Worm (Caenorhabditis elegans) whole organism, L2 larva: Measurements from ENCODE around the gene flp-6.

Experiments used
- Y55F3AM.14 ChIP-seq: fragments of 200-800 bp; sonication (Bioruptor generic); optimal IDR thresholded peaks from 2 replicates; lab custom pipeline; 2018; ENCODE audit warnings: mild to moderate bottlenecking, missing genetic modification characterization, missing compliant biosample characterization
- ZK546.5 ChIP-seq: sonication (generic microtip); optimal IDR thresholded peaks from 2 replicates; lab custom pipeline; 2017; ENCODE audit warnings: missing biosample characterization, missing genetic modification characterization
- ceh-82 ChIP-seq: fragments of 150-350 bp; optimal IDR thresholded peaks from 2 replicates; lab custom pipeline; 2014; ENCODE audit warnings: missing biosample characterization, missing genetic modification characterization
- egl-27 ChIP-seq: sonication (generic microtip); optimal IDR thresholded peaks from 3 replicates; lab custom pipeline; 2017; ENCODE audit warnings: missing biosample characterization, missing genetic modification reagents, missing genetic modification characterization
- lsy-2 ChIP-seq, 2 experiments: fragments of 150-350 bp in 1 of 2; sonication (generic microtip) in 1 of 2; optimal IDR thresholded peaks; 2 replicates each; lab custom pipeline; 2014 to 2017; ENCODE audit warnings: missing biosample characterization in 2 of 2, missing genetic modification characterization in 2 of 2
- mab-5 ChIP-seq: fragments of 150-350 bp; optimal IDR thresholded peaks from 2 replicates; lab custom pipeline; 2014; ENCODE audit warnings: missing biosample characterization, missing genetic modification characterization
- nhr-237 ChIP-seq: fragments of 150-350 bp; optimal IDR thresholded peaks from 2 replicates; lab custom pipeline; 2014; ENCODE audit warnings: missing biosample characterization, missing genetic modification characterization

- no peak for TF ChIP-seq ceh-82 (tag; lab: Kevin White, UChicago)
- TF ChIP-seq egl-27 (tag; lab: Kevin White, UChicago) = no peak
- no peak for TF ChIP-seq lsy-2 (tag; optimal IDR thresholded peaks at IDR 0.05; lab: Kevin White, UChicago)
- TF ChIP-seq Y55F3AM.14 (GFP tag; lab: Kevin White, UChicago) = no peak
- no peak for TF ChIP-seq nhr-237 (tag; lab: Kevin White, UChicago)
- no peak for TF ChIP-seq ZK546.5
- no peak for TF ChIP-seq mab-5
These were observed 20.7 kb downstream of the flp-6 start for ce11 chrV:9492460-9492859.
